Worm (Caenorhabditis elegans) whole organism, L4 larva: Measurements from ENCODE around the gene Y37A1B.7.

Experiments used
- F44E2.7 ChIP-seq: fragments of 200-800 bp; sonication (Bioruptor generic); IDR thresholded peaks from 2 replicates; pipeline ENCODE4 v2.1.2; 2022; ENCODE audit warnings: missing genetic modification characterization, missing compliant biosample characterization
- Y105C5A.15 ChIP-seq: fragments of 200-800 bp; sonication (Bioruptor generic); IDR thresholded peaks from 2 replicates; pipeline ENCODE4 v1.3.6; 2022; ENCODE audit warnings: missing genetic modification characterization, missing compliant biosample characterization
- fos-1 ChIP-seq: fragments of 150-350 bp; optimal IDR thresholded peaks from 2 replicates; lab custom pipeline; 2014; ENCODE audit warnings: missing biosample characterization, missing genetic modification characterization
- hlh-30 ChIP-seq: sonication (generic microtip); optimal IDR thresholded peaks from 2 replicates; lab custom pipeline; 2017; ENCODE audit warnings: antibody characterized with exemption, mild to moderate bottlenecking, missing genetic modification characterization, missing compliant biosample characterization; ENCODE audit not compliant: insufficient read depth
- lin-13 ChIP-seq: fragments of 150-350 bp; optimal IDR thresholded peaks from 2 replicates; lab custom pipeline; 2014; ENCODE audit warnings: missing biosample characterization, missing genetic modification reagents, missing genetic modification characterization
- madf-9 ChIP-seq: fragments of 200-800 bp; sonication (Bioruptor generic); conservative IDR thresholded peaks from 2 replicates; pipeline ENCODE4 v1.3.6; 2022; ENCODE audit warnings: missing genetic modification reagents, missing genetic modification characterization, missing compliant biosample characterization
- mxl-3 ChIP-seq: fragments of 200-800 bp; sonication (Bioruptor generic); optimal IDR thresholded peaks from 2 replicates; lab custom pipeline; 2018; ENCODE audit warnings: mild to moderate bottlenecking, missing genetic modification characterization, missing compliant biosample characterization
- nhr-6 ChIP-seq: fragments of 150-350 bp; optimal IDR thresholded peaks from 2 replicates; lab custom pipeline; 2014; ENCODE audit warnings: missing biosample characterization, missing genetic modification characterization
- nhr-76 ChIP-seq: fragments of 150-350 bp; optimal IDR thresholded peaks from 2 replicates; lab custom pipeline; 2014; ENCODE audit warnings: missing biosample characterization, missing genetic modification characterization
- pqm-1 ChIP-seq: sonication (generic microtip); optimal IDR thresholded peaks from 2 replicates; lab custom pipeline; 2017; ENCODE audit warnings: missing biosample characterization, missing genetic modification characterization
- zag-1 ChIP-seq: fragments of 150-350 bp; optimal IDR thresholded peaks from 2 replicates; lab custom pipeline; 2014; ENCODE audit warnings: missing biosample characterization, missing genetic modification characterization

DNA sequence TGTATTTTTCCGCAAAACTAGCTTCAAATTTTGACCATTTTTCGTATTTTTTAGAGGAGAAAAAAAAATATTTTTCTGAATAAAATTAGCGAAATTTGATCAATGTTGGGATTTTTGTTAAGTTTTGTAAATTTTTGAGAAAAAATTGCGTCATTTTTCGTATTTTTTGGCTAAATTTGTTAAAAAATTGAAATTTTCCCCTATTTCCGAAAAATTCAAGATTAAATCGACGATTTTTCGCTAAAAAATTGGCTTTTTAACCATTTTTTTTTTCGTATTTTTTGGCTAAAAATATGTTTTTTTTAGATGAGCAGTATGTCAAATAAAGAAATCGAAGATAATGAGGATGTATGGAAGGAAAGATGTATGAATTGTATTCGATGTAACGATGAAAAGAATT is 33.6 kb upstream of the Y37A1B.7 start, which contains the start of gene cfp-1:
- TF ChIP-seq pqm-1 (tag; lab: Kevin White, UChicago) (no peak), F44E2.7 (no peak), fos-1 (tag; lab: Kevin White, UChicago) (no peak), lin-13 (GFP tag; lab: Kevin White, UChicago) (no peak), nhr-76 (no peak), hlh-30 (tag; lab: Kevin White, UChicago) (no peak), mxl-3 (no peak), Y105C5A.15 (no peak), madf-9 (GFP tag; lab: Robert Waterston, UW) (no peak), nhr-6 (tag; lab: Kevin White, UChicago) (no peak), zag-1 (tag; lab: Kevin White, UChicago) (no peak)
